Fruit fly (Drosophila melanogaster): ENCODE data around the gene SKIP.

The SKIP gene

DNA sequence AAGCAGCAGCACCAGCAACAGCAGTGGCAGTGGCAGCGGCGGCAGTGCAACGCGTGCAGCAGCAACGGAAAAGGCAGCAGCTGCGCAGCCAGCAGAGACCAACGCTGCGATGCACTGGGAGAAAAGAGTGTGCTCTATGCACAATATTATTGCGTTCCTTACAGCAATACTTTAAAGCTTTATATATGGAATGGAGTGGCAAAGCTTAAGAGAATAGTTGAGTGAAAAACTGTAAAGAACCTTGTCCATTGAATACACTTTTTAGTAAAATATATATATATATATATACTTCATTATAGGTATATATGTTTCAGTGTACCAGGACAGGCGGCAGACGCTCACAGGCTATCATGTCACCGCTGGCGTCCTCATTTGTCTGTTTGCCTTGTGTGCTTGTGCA is 191.1 kb downstream of the SKIP start:
- TF ChIP-seq Myc (optimal IDR thresholded peaks at IDR 0.05): no peak
- TF ChIP-seq dmrt93B (GFP tag; optimal IDR thresholded peaks at IDR 0.05): peak; percentile 15
- no peak for TF ChIP-seq Jra (GFP tag; optimal IDR thresholded peaks at IDR 0.05)
- peak; percentile 20 for TF ChIP-seq h (GFP tag; optimal IDR thresholded peaks at IDR 0.05)
- TF ChIP-seq tai (GFP tag; optimal IDR thresholded peaks at IDR 0.05): no peak
- no peak for TF ChIP-seq Abd-B (GFP tag; optimal IDR thresholded peaks at IDR 0.05)
- TF ChIP-seq HLH106 (tag; optimal IDR thresholded peaks at IDR 0.05): peak; percentile 44
- TF ChIP-seq fru (GFP tag; optimal IDR thresholded peaks at IDR 0.05): peak; percentile 12
- no peak for TF ChIP-seq GATAd (GFP tag; optimal IDR thresholded peaks at IDR 0.05)
- peak; percentile 22 for TF ChIP-seq Sp1 (GFP tag; optimal IDR thresholded peaks at IDR 0.05)
- peak in 1 of 2 experiments; percentile 35 for TF ChIP-seq foxo (GFP tag; optimal IDR thresholded peaks at IDR 0.05)
- TF ChIP-seq CrebA (GFP tag; optimal IDR thresholded peaks at IDR 0.05; ENCODE audit: borderline replicate concordance): no peak
- TF ChIP-seq sage (GFP tag; optimal IDR thresholded peaks at IDR 0.05): no peak
- TF ChIP-seq rgr (GFP tag; optimal IDR thresholded peaks at IDR 0.05): peak; percentile 19
- no peak for TF ChIP-seq brk (GFP tag; optimal IDR thresholded peaks at IDR 0.05)
- TF ChIP-seq jim (GFP tag; optimal IDR thresholded peaks at IDR 0.05): no peak
- TF ChIP-seq psq (GFP tag; optimal IDR thresholded peaks at IDR 0.05): peak; percentile 42
- no peak for TF ChIP-seq Vsx2 (GFP tag; optimal IDR thresholded peaks at IDR 0.05; ENCODE audit: partially characterized antibody)

DNA sequence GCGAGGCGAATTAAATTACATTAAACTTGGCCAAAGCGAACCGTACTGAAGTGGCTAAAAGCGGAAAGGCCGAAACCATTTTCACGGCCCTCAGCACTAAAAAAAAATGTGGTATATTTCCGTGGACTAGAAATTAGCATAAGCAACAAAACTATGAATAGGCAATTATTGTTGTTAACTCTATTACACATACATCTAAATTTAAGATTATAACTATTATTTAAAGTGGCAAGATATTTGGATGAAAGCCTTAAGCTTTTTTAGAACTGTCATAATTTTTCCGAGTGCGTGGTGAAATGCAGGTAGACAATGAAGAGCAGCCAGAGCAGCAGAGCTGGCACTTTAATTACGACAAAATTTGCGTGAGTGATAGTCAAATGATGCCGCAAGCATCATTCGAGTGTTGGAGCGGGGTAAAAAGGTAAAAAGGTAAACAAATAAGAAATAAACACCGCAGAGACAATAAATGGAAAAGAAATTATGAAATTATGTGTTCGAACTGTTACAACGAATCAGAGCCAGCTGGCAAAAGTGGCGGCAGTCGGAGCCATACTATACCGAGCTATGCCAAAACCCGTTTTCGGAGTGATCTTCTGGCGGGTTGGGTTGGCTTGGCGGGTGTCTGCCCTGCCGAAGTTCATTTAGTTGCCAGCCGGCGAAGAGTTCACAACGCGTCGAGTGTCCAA is 195.2 kb downstream of the SKIP start, which contains the start of gene CG7080:
Gene CG7080 (plus strand): TSS at position 636 of the 686 bp plus-strand sequence.
- no peak for TF ChIP-seq Jra (GFP tag; optimal IDR thresholded peaks at IDR 0.05)
- peak; percentile 1 for TF ChIP-seq h (GFP tag; optimal IDR thresholded peaks at IDR 0.05)

DNA sequence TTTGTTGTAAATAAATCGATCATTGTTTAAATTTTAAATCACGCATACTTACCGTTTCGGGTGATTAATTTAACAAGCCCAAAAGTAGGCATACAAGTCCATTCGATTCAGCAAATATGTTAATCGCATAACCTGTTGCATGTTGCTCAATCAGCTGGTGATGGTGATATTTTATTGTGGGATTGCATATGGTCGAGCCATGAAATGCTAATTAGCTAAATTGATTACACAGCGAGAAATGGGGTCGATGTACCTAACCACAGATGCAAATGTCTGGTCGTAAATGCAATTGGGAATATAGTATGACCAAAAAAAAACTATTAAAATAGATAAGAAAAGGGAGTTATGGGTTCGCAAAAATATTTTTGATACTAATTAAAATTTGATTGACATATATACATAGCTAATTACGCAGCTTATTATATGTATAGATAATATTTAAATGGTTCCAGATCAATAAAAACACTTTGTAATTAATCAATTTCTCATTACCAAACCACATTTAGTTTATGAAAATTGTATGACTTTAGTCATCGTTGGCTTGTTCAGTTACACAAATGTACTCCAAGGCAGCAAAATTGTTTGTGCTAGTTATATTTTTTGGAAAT is 197.0 kb downstream of the SKIP start, which contains the start of gene CG33721:
Gene CG33721 (plus strand): TSS at position 558 of the 608 bp plus-strand sequence.
- TF ChIP-seq Hr83 (GFP tag; optimal IDR thresholded peaks at IDR 0.05; ENCODE audit: poor library complexity, severe bottlenecking) (no peak), Hnf4 (GFP tag; optimal IDR thresholded peaks at IDR 0.05) (no peak), rgr (GFP tag; optimal IDR thresholded peaks at IDR 0.05) (no peak)

DNA sequence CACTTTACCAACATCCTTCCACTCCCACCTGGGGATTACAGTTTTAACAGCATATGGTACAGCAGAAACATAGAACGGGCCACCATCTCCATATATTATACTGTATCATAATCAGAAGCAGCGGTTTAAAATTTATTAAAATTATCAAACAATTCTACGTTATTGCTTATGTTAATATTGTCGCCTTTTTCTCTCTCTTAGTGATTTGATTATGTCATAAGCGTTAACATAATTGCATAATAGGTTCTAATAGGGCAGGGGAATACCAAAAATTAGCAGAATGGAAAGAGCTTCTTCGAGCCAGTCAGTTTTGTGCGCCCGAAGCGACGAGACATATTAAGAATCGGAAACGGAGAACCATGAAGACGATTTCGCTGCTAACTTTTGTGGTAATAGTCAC is 198.1 kb downstream of the SKIP start, which contains the start of gene CG13862:
Gene CG13862 (plus strand): TSS at position 301 of the 400 bp plus-strand sequence.
- TF ChIP-seq HLH106 (tag; optimal IDR thresholded peaks at IDR 0.05) (no peak), Dif (GFP tag; optimal IDR thresholded peaks at IDR 0.05; ENCODE audit: partially characterized antibody) (no peak), pan (optimal IDR thresholded peaks at IDR 0.05) (no peak), N (GFP tag; optimal IDR thresholded peaks at IDR 0.05) (no peak), Myc (optimal IDR thresholded peaks at IDR 0.05) (no peak), OdsH (GFP tag; optimal IDR thresholded peaks at IDR 0.05) (no peak), Rel (GFP tag; optimal IDR thresholded peaks at IDR 0.05) (no peak), Rel (tag; optimal IDR thresholded peaks at IDR 0.05) (no peak)

DNA sequence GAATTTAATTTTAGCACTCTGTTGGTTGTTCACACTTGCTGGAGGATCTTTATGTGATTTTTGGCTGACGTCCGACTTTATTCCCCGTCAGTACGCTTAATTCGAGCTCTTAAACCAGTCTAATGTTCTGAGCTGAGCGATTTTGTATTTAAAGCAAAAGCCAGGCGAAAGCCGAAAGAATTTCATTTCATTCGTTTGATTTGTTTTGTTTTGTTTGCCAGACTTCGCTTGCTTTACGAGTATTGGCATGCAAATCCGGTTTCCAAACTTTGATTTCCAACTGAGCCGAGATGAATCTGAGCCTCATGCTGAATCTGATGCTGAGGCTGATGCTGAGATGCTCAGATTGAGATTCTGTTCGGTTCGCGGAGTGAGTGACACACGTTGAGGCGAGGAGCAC is 200.4 kb downstream of the SKIP start, which contains the start of gene CG5391:
Gene CG5391 (minus strand): TSS at position 101 of the 400 bp plus-strand sequence.
- TF ChIP-seq N (GFP tag; optimal IDR thresholded peaks at IDR 0.05): no peak
- no peak for TF ChIP-seq Hr83 (GFP tag; optimal IDR thresholded peaks at IDR 0.05; ENCODE audit: poor library complexity, severe bottlenecking)
- TF ChIP-seq GATAd (GFP tag; optimal IDR thresholded peaks at IDR 0.05): no peak
- no peak for TF ChIP-seq Hnf4 (GFP tag; optimal IDR thresholded peaks at IDR 0.05)
- TF ChIP-seq Rel (GFP tag; optimal IDR thresholded peaks at IDR 0.05): no peak
- TF ChIP-seq Rel (tag; optimal IDR thresholded peaks at IDR 0.05): no peak
- no peak for TF ChIP-seq ey (GFP tag; optimal IDR thresholded peaks at IDR 0.05)
- no peak for TF ChIP-seq lola (GFP tag; optimal IDR thresholded peaks at IDR 0.05)
- TF ChIP-seq dmrt93B (GFP tag; optimal IDR thresholded peaks at IDR 0.05): no peak
- TF ChIP-seq Abd-B (GFP tag; optimal IDR thresholded peaks at IDR 0.05): no peak
- no peak for TF ChIP-seq jim (GFP tag; optimal IDR thresholded peaks at IDR 0.05)
- TF ChIP-seq Myc (optimal IDR thresholded peaks at IDR 0.05): no peak
- no peak for TF ChIP-seq CG32264 (GFP tag; optimal IDR thresholded peaks at IDR 0.05)
- TF ChIP-seq Dfd (GFP tag; optimal IDR thresholded peaks at IDR 0.05): no peak
- no peak for TF ChIP-seq rgr (GFP tag; optimal IDR thresholded peaks at IDR 0.05)
- TF ChIP-seq dl (GFP tag; optimal IDR thresholded peaks at IDR 0.05; ENCODE audit: insufficient read depth in 1 of 2, partially characterized antibody in 2 of 2): no peak
- no peak for TF ChIP-seq pan (optimal IDR thresholded peaks at IDR 0.05)
- TF ChIP-seq CrebA (GFP tag; optimal IDR thresholded peaks at IDR 0.05; ENCODE audit: borderline replicate concordance): no peak
- TF ChIP-seq usp (GFP tag; optimal IDR thresholded peaks at IDR 0.05): no peak
- TF ChIP-seq tai (GFP tag; optimal IDR thresholded peaks at IDR 0.05): no peak
- no peak for TF ChIP-seq sv (GFP tag; optimal IDR thresholded peaks at IDR 0.05)
